Fruit fly (Drosophila melanogaster): ENCODE results near the gene CG10467.
A peak's percentile ranks its signal among the peaks of the same experiment; 100 is the strongest.

dm6 chr3L:6094697-6095096 lies at the start of gene CG10467, which contains the start of gene loj:
- TF ChIP-seq br (GFP tag; optimal IDR thresholded peaks at IDR 0.05): peak; percentile 59
- no peak for TF ChIP-seq Myc (optimal IDR thresholded peaks at IDR 0.05)
- peak; percentile 81 for TF ChIP-seq fru (GFP tag; optimal IDR thresholded peaks at IDR 0.05)
- peak; percentile 89 for TF ChIP-seq h (GFP tag; optimal IDR thresholded peaks at IDR 0.05)
- TF ChIP-seq rgr (GFP tag; optimal IDR thresholded peaks at IDR 0.05): peak; percentile 94
- peak; percentile 85 for TF ChIP-seq Sp1 (GFP tag; optimal IDR thresholded peaks at IDR 0.05)
- TF ChIP-seq dl (GFP tag; optimal IDR thresholded peaks at IDR 0.05; ENCODE audit: insufficient read depth in 1 of 2, partially characterized antibody in 2 of 2): no peak
- peak in 1 of 2 experiments; percentile 92 for TF ChIP-seq foxo (GFP tag; optimal IDR thresholded peaks at IDR 0.05)
- TF ChIP-seq Hr78 (GFP tag; optimal IDR thresholded peaks at IDR 0.05): no peak
- TF ChIP-seq CG9705 (GFP tag; optimal IDR thresholded peaks at IDR 0.05): peak; percentile 88
- TF ChIP-seq jim (GFP tag; optimal IDR thresholded peaks at IDR 0.05): no peak
